Fruit fly (Drosophila melanogaster): ENCODE data around the gene Paip2.

Gene Paip2

dm6 chr3R:12981334-12982166 is 958 bp downstream of the Paip2 start (continued):
- TF ChIP-seq CG9437 (GFP tag; optimal IDR thresholded peaks at IDR 0.05) (peak; percentile 63), CG15269 (tag; optimal IDR thresholded peaks at IDR 0.05) (peak; percentile 77), Hr51 (GFP tag; optimal IDR thresholded peaks at IDR 0.05) (peak in 1 of 2 experiments; percentile 79), grn (GFP tag; optimal IDR thresholded peaks at IDR 0.05) (no peak), PHDP (tag; optimal IDR thresholded peaks at IDR 0.05) (peak; percentile 67), CG12155 (GFP tag; optimal IDR thresholded peaks at IDR 0.05) (peak; percentile 36), CG12744 (GFP tag; optimal IDR thresholded peaks at IDR 0.05) (peak; percentile 34), dati (GFP tag; IDR thresholded peaks at IDR 0.05) (no peak), CG17912 (GFP tag; optimal IDR thresholded peaks at IDR 0.05) (no peak), CG2116 (GFP tag; optimal IDR thresholded peaks at IDR 0.05) (no peak), CG2712 (tag; optimal IDR thresholded peaks at IDR 0.05) (peak; percentile 73), CG7928 (GFP tag; optimal IDR thresholded peaks at IDR 0.05) (no peak), ato (GFP tag; IDR thresholded peaks at IDR 0.05; ENCODE audit: partially characterized antibody) (no peak), Scr (GFP tag; IDR thresholded peaks at IDR 0.05; ENCODE audit: partially characterized antibody) (no peak), onecut (GFP tag; IDR thresholded peaks at IDR 0.05) (peak; percentile 86), CkIIα-i1 (GFP tag; IDR thresholded peaks at IDR 0.05) (no peak), fd3F (GFP tag; optimal IDR thresholded peaks at IDR 0.05) (peak; percentile 55), CG13894 (tag; optimal IDR thresholded peaks at IDR 0.05) (no peak), Hr39 (optimal IDR thresholded peaks at IDR 0.05) (no peak), pan (optimal IDR thresholded peaks at IDR 0.05) (no peak), pan (GFP tag; optimal IDR thresholded peaks at IDR 0.05 in 1 of 2, IDR thresholded peaks at IDR 0.05 in 1 of 2) (peak in 1 of 2 experiments; percentile 61), esg (GFP tag; conservative IDR thresholded peaks at IDR 0.05) (peak; percentile 57), gcm (GFP tag; optimal IDR thresholded peaks at IDR 0.05) (peak; percentile 45), CG34422 (GFP tag; IDR thresholded peaks at IDR 0.05) (0 out of 3 replicates have a peak, but pooled peaks have one; percentile 6), Nf-YB (GFP tag; optimal IDR thresholded peaks at IDR 0.05) (peak; percentile 47), CG1233 (GFP tag; optimal IDR thresholded peaks at IDR 0.05) (peak; percentile 11), CG8388 (GFP tag; optimal IDR thresholded peaks at IDR 0.05) (peak; percentile 61), CG11696 (GFP tag; IDR thresholded peaks at IDR 0.05) (peak; percentile 91), tio (GFP tag; optimal IDR thresholded peaks at IDR 0.05) (peak; percentile 70), nau (GFP tag; optimal IDR thresholded peaks at IDR 0.05) (peak; percentile 9), D19A (tag; optimal IDR thresholded peaks at IDR 0.05) (peak; percentile 60), stwl (tag; optimal IDR thresholded peaks at IDR 0.05) (no peak), lov (optimal IDR thresholded peaks at IDR 0.05) (no peak), lov (GFP tag; IDR thresholded peaks at IDR 0.05) (0 out of 3 replicates have a peak, but pooled peaks have one; percentile 7), TFAM (GFP tag; optimal IDR thresholded peaks at IDR 0.05) (no peak), CG42726 (GFP tag; IDR thresholded peaks at IDR 0.05; ENCODE audit: partially characterized antibody) (no peak), Bdp1 (GFP tag; optimal IDR thresholded peaks at IDR 0.05) (no peak), psq (GFP tag; optimal IDR thresholded peaks at IDR 0.05) (no peak), Mrtf (GFP tag; IDR thresholded peaks at IDR 0.05) (peak; percentile 59; the same call in 1 of the 3 replicates), CG13296 (GFP tag; optimal IDR thresholded peaks at IDR 0.05) (peak; percentile 51), CG10147 (GFP tag; optimal IDR thresholded peaks at IDR 0.05) (no peak), CG11723 (GFP tag; optimal IDR thresholded peaks at IDR 0.05) (peak; percentile 47), stc (GFP tag; IDR thresholded peaks at IDR 0.05) (peak; percentile 40; the same call in 1 of the 2 replicates), ssp (GFP tag; IDR thresholded peaks at IDR 0.05) (no peak), CG6765 (GFP tag; optimal IDR thresholded peaks at IDR 0.05) (peak; percentile 53), toy (GFP tag; IDR thresholded peaks at IDR 0.05) (no peak), CG34376 (GFP tag; optimal IDR thresholded peaks at IDR 0.05) (no peak), ash1 (GFP tag; optimal IDR thresholded peaks at IDR 0.05) (no peak), maf-S (GFP tag; optimal IDR thresholded peaks at IDR 0.05) (no peak)
